Worm (Caenorhabditis elegans): ENCODE results near the gene ncs-7.

Gene ncs-7

ce11 chrX:17630888-17631287 lies 16.5 kb downstream of the ncs-7 start (continued):
- TF ChIP-seq sptf-2 (GFP tag; optimal IDR thresholded peaks at IDR 0.05) = peak; percentile 7
- no peak for TF ChIP-seq Y95B8A.8 (GFP tag; IDR thresholded peaks at IDR 0.05)
- no peak for TF ChIP-seq mxl-1 (tag; optimal IDR thresholded peaks at IDR 0.05)
- peak; percentile 35 for TF ChIP-seq attf-5 (GFP tag; optimal IDR thresholded peaks at IDR 0.05)
- TF ChIP-seq B0019.2 (GFP tag; conservative IDR thresholded peaks at IDR 0.05) = no peak
- no peak for TF ChIP-seq atf-7 (tag; optimal IDR thresholded peaks at IDR 0.05)
- TF ChIP-seq hmg-1.2 (GFP tag; IDR thresholded peaks at IDR 0.05) = no peak
- TF ChIP-seq F52B5.7 (tag; optimal IDR thresholded peaks at IDR 0.05) = no peak
- no peak for TF ChIP-seq ekl-4 (GFP tag; IDR thresholded peaks at IDR 0.05)
- TF ChIP-seq nfyb-1 (GFP tag; IDR thresholded peaks at IDR 0.05) = peak; percentile 77
- TF ChIP-seq lsl-1 (GFP tag; optimal IDR thresholded peaks at IDR 0.05) = no peak
- TF ChIP-seq F23B12.7 (tag; optimal IDR thresholded peaks at IDR 0.05; ENCODE audit: insufficient read depth) = no peak
- peak; percentile 72 for TF ChIP-seq lin-40 (tag; optimal IDR thresholded peaks at IDR 0.05)
- no peak for TF ChIP-seq akir-1 (GFP tag; optimal IDR thresholded peaks at IDR 0.05)
- TF ChIP-seq athp-1 (tag; optimal IDR thresholded peaks at IDR 0.05) = no peak
- no peak for TF ChIP-seq him-1 (tag; optimal IDR thresholded peaks at IDR 0.05)
- TF ChIP-seq nhr-179 (tag; optimal IDR thresholded peaks at IDR 0.05) = no peak
- TF ChIP-seq egrh-3 (GFP tag; IDR thresholded peaks at IDR 0.05) = 0 out of 2 replicates have a peak, but pooled peaks have one; percentile 14
- TF ChIP-seq dox-1 (GFP tag; IDR thresholded peaks at IDR 0.05) = peak; percentile 49; the same call in 1 of the 2 replicates
- no peak for TF ChIP-seq hlh-12 (tag; optimal IDR thresholded peaks at IDR 0.05)
- TF ChIP-seq ets-4 (GFP tag; optimal IDR thresholded peaks at IDR 0.05) = no peak
- TF ChIP-seq nhr-80 (tag; optimal IDR thresholded peaks at IDR 0.05) = peak; percentile 73
- no peak for TF ChIP-seq die-1 (tag; optimal IDR thresholded peaks at IDR 0.05)
- no peak for TF ChIP-seq rec-8 (tag; optimal IDR thresholded peaks at IDR 0.05)
- TF ChIP-seq snpc-4 (GFP tag; optimal IDR thresholded peaks at IDR 0.05) = no peak
- TF ChIP-seq snpc-4 (tag; optimal IDR thresholded peaks at IDR 0.05) = peak in 1 of 4 experiments; percentile 29
- no peak for TF ChIP-seq F33H1.4 (GFP tag; IDR thresholded peaks at IDR 0.05)
- no peak for TF ChIP-seq fkh-3 (tag; optimal IDR thresholded peaks at IDR 0.05)
- peak; percentile 51 for TF ChIP-seq ztf-22 (GFP tag; optimal IDR thresholded peaks at IDR 0.05)
- no peak for TF ChIP-seq let-526 (GFP tag; IDR thresholded peaks at IDR 0.05)
- TF ChIP-seq Y53G8AR.9 (GFP tag; conservative IDR thresholded peaks at IDR 0.05) = no peak
- TF ChIP-seq F10E7.11 (tag; optimal IDR thresholded peaks at IDR 0.05) = no peak
- no peak for TF ChIP-seq cebp-1 (GFP tag; IDR thresholded peaks at IDR 0.05)
- TF ChIP-seq cebp-1 (tag; optimal IDR thresholded peaks at IDR 0.05) = peak; percentile 61
- TF ChIP-seq dpl-1 (GFP tag; optimal IDR thresholded peaks at IDR 0.05) = no peak
- 0 out of 2 replicates have a peak, but pooled peaks have one; percentile 30 for TF ChIP-seq K11D2.4 (GFP tag; IDR thresholded peaks at IDR 0.05)
- no peak for TF ChIP-seq ztf-6 (GFP tag; IDR thresholded peaks at IDR 0.05)
- no peak for TF ChIP-seq mes-4 (tag; optimal IDR thresholded peaks at IDR 0.05)
- no peak for TF ChIP-seq ztf-18 (tag; optimal IDR thresholded peaks at IDR 0.05)
- TF ChIP-seq tlf-1 (GFP tag; optimal IDR thresholded peaks at IDR 0.05) = no peak
- no peak for TF ChIP-seq rpc-1 (optimal IDR thresholded peaks at IDR 0.05)
- no peak for TF ChIP-seq rpc-1 (tag; optimal IDR thresholded peaks at IDR 0.05)
- TF ChIP-seq gei-17 (GFP tag; optimal IDR thresholded peaks at IDR 0.05) = no peak
- no peak for TF ChIP-seq ccch-3 (GFP tag; optimal IDR thresholded peaks at IDR 0.05)
- no peak for TF ChIP-seq dpff-1 (tag; optimal IDR thresholded peaks at IDR 0.05)
- TF ChIP-seq egl-44 (GFP tag; IDR thresholded peaks at IDR 0.05) = peak; percentile 70; the same call in 1 of the 2 replicates
- TF ChIP-seq Y53F4B.3 (GFP tag; IDR thresholded peaks at IDR 0.05) = no peak
- TF ChIP-seq somi-1 (GFP tag; optimal IDR thresholded peaks at IDR 0.05) = peak; percentile 74
- peak; percentile 50 for TF ChIP-seq mcd-1 (GFP tag; IDR thresholded peaks at IDR 0.05)
- no peak for TF ChIP-seq attf-3 (GFP tag; conservative IDR thresholded peaks at IDR 0.05)
